Worm (Caenorhabditis elegans) whole organism, L3 larva: ENCODE measurements around the gene F40G9.15.

Source experiments
- elt-2 ChIP-seq: sonication (generic microtip); optimal IDR thresholded peaks from 2 replicates; lab custom pipeline; 2016; ENCODE audit warnings: missing genetic modification reagents, mild to moderate bottlenecking, missing genetic modification characterization, missing compliant biosample characterization
- fkh-10 ChIP-seq: sonication (generic microtip); optimal IDR thresholded peaks from 2 replicates; lab custom pipeline; 2017; ENCODE audit warnings: missing biosample characterization, missing genetic modification reagents, missing genetic modification characterization
- lin-39 ChIP-seq: fragments of 150-350 bp; optimal IDR thresholded peaks from 2 replicates; lab custom pipeline; 2018; ENCODE audit warnings: missing biosample characterization, missing genetic modification reagents, missing genetic modification characterization
- nhr-25 ChIP-seq: sonication (generic microtip); optimal IDR thresholded peaks from 2 replicates; lab custom pipeline; 2017; ENCODE audit warnings: missing biosample characterization, missing genetic modification characterization
- nhr-28 ChIP-seq: fragments of 150-350 bp; optimal IDR thresholded peaks from 2 replicates; lab custom pipeline; 2014; ENCODE audit warnings: missing biosample characterization, missing genetic modification characterization
- skn-1 ChIP-seq: fragments of 150-350 bp; optimal IDR thresholded peaks from 2 replicates; lab custom pipeline; 2014; ENCODE audit warnings: missing biosample characterization, missing genetic modification characterization
- unc-62 ChIP-seq: fragments of 150-350 bp; sonication (generic microtip); optimal IDR thresholded peaks from 4 replicates; lab custom pipeline; 2014; ENCODE audit warnings: missing biosample characterization, missing genetic modification reagents, missing genetic modification characterization

DNA sequence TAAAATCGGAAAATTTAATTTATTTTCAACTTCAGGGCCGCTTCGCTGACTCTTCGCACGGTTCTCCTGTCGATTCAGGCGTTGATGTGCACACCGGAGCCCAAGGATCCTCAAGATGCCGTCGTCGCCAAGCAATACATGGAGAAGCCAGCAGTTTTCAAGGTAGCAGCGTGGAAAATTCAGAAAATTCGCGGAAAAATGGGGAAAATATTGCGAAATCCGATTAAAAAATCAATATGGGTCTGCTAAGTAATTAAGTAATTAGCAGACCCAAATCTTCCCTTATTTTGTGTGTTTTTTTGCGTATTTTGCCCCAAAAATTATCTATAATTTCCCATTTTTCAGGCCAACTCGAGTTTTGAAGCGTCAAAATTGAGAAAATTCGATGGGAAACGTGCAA is 7.1 kb downstream of the F40G9.15 start:
- no peak for TF ChIP-seq skn-1 (tag; lab: Kevin White, UChicago)
- TF ChIP-seq elt-2: no peak
- TF ChIP-seq nhr-25 (tag; lab: Kevin White, UChicago): no peak
- no peak for TF ChIP-seq fkh-10 (GFP tag; lab: Kevin White, UChicago)
- no peak for TF ChIP-seq unc-62 (GFP tag; lab: Kevin White, UChicago)
- no peak for TF ChIP-seq nhr-28 (tag; lab: Kevin White, UChicago)
- no peak for TF ChIP-seq lin-39 (tag; lab: Kevin White, UChicago)
